Fruit fly (Drosophila melanogaster) whole organism, embryonic: ENCODE data around the gene crq.

Experiments
- Atf-2 ChIP-seq: fragments of 200-800 bp; sonication (Bioruptor generic); optimal IDR thresholded peaks from 2 replicates; lab custom pipeline; 2016; ENCODE audit warnings: missing biosample characterization, missing genetic modification characterization
- Awh ChIP-seq: fragments of 200-800 bp; sonication (Bioruptor generic); IDR thresholded peaks from 2 replicates; pipeline ENCODE4, ENCODE4 v1.3.6; 2022; ENCODE audit warnings: missing biosample characterization, missing genetic modification characterization
- BtbVII ChIP-seq: fragments of 200-800 bp; sonication (Bioruptor generic); optimal IDR thresholded peaks from 3 replicates; lab custom pipeline; 2017; ENCODE audit warnings: missing biosample characterization, mild to moderate bottlenecking, missing genetic modification characterization
- CG10274 ChIP-seq: fragments of 200-800 bp; sonication (Bioruptor generic); optimal IDR thresholded peaks from 3 replicates; lab custom pipeline; 2017; ENCODE audit warnings: missing biosample characterization, mild to moderate bottlenecking, missing genetic modification characterization
- CG10565 ChIP-seq: fragments of 200-800 bp; sonication (Bioruptor generic); optimal IDR thresholded peaks from 3 replicates; lab custom pipeline; 2016; ENCODE audit warnings: missing biosample characterization, mild to moderate bottlenecking, missing genetic modification characterization
- CG11247 ChIP-seq: fragments of 200-800 bp; sonication (Bioruptor generic); IDR thresholded peaks from 2 replicates; pipeline ENCODE4 v1.3.6; 2022; ENCODE audit warnings: missing biosample characterization, missing genetic modification characterization
- CG11560 ChIP-seq: fragments of 200-800 bp; sonication (Bioruptor generic); IDR thresholded peaks from 3 replicates; pipeline ENCODE4 v1.3.6; 2022; ENCODE audit warnings: missing biosample characterization, missing genetic modification characterization
- CG12769 ChIP-seq: fragments of 200-800 bp; sonication (Bioruptor generic); optimal IDR thresholded peaks from 2 replicates; lab custom pipeline; 2019; ENCODE audit warnings: missing biosample characterization, mild to moderate bottlenecking, missing genetic modification characterization, moderate library complexity
- CG17359 ChIP-seq: fragments of 200-800 bp; sonication (Bioruptor generic); optimal IDR thresholded peaks from 3 replicates; lab custom pipeline; 2018; ENCODE audit warnings: missing biosample characterization, mild to moderate bottlenecking, missing genetic modification characterization, moderate library complexity
- CG17361 ChIP-seq: fragments of 200-800 bp; sonication (Bioruptor generic); IDR thresholded peaks from 3 replicates; pipeline ENCODE4 v1.3.6; 2022; ENCODE audit warnings: missing biosample characterization, missing genetic modification characterization
- CG18764 ChIP-seq: fragments of 200-800 bp; sonication (Bioruptor generic); optimal IDR thresholded peaks from 3 replicates; lab custom pipeline; 2016; ENCODE audit warnings: missing biosample characterization, missing genetic modification characterization
- CG2202 ChIP-seq: fragments of 200-800 bp; sonication (Bioruptor generic); optimal IDR thresholded peaks from 2 replicates; lab custom pipeline; 2018; ENCODE audit warnings: missing biosample characterization, mild to moderate bottlenecking, missing genetic modification characterization
- CG2712 ChIP-seq: fragments of 200-800 bp; optimal IDR thresholded peaks from 3 replicates; lab custom pipeline; 2019; ENCODE audit warnings: missing biosample characterization, mild to moderate bottlenecking, missing genetic modification characterization, moderate library complexity
- CG3838 ChIP-seq: fragments of 200-800 bp; sonication (Bioruptor generic); optimal IDR thresholded peaks from 3 replicates; lab custom pipeline; 2016; ENCODE audit warnings: missing biosample characterization, missing genetic modification characterization
- CG7963 ChIP-seq: fragments of 200-800 bp; sonication (Bioruptor generic); IDR thresholded peaks from 3 replicates; pipeline ENCODE4 v1.3.6; 2022; ENCODE audit warnings: missing biosample characterization, missing genetic modification characterization; ENCODE audit not compliant: partially characterized antibody
- CG8478 ChIP-seq: fragments of >200 bp; optimal IDR thresholded peaks from 2 replicates; lab custom pipeline; 2018
- CG8924 ChIP-seq: fragments of 200-800 bp; optimal IDR thresholded peaks from 3 replicates; lab custom pipeline; 2019; ENCODE audit warnings: missing biosample characterization, mild to moderate bottlenecking, missing genetic modification characterization, moderate library complexity
- CTCF ChIP-seq: fragments of 200-800 bp; sonication (Bioruptor generic); optimal IDR thresholded peaks from 2 replicates; lab custom pipeline; 2017; ENCODE audit warnings: missing biosample characterization, mild to moderate bottlenecking, missing genetic modification characterization, moderate library complexity
- CrebB ChIP-seq: fragments of 200-800 bp; sonication (Bioruptor generic); optimal IDR thresholded peaks from 3 replicates; lab custom pipeline; 2018; ENCODE audit warnings: missing biosample characterization, mild to moderate bottlenecking, missing genetic modification characterization
- Doc3 ChIP-seq: fragments of 200-800 bp; sonication (Bioruptor generic); IDR thresholded peaks from 3 replicates; pipeline ENCODE4 v1.3.6; 2022; ENCODE audit warnings: missing biosample characterization, missing genetic modification characterization; ENCODE audit not compliant: partially characterized antibody
- Dref ChIP-seq: fragments of 200-800 bp; sonication (Bioruptor generic); IDR thresholded peaks from 2 replicates; pipeline ENCODE4 v1.3.6; 2022; ENCODE audit warnings: missing biosample characterization, missing genetic modification characterization
- Eip74EF ChIP-seq, 2 experiments: fragments of 200-800 bp in 1 of 2; fragments of >200 bp in 1 of 2; sonication (Bioruptor generic) in 1 of 2; optimal IDR thresholded peaks; 2 replicates each; lab custom pipeline; 2017 to 2019; ENCODE audit warnings: missing biosample characterization in 2 of 2, missing genetic modification characterization in 2 of 2, mild to moderate bottlenecking in 1 of 2, moderate library complexity in 1 of 2
- Fer1 ChIP-seq: fragments of 200-800 bp; sonication (Bioruptor generic); optimal IDR thresholded peaks from 2 replicates; lab custom pipeline; 2017; ENCODE audit warnings: missing biosample characterization, mild to moderate bottlenecking, missing genetic modification characterization
- HHEX ChIP-seq: fragments of 200-800 bp; sonication (Bioruptor generic); optimal IDR thresholded peaks from 3 replicates; lab custom pipeline; 2017; ENCODE audit warnings: missing biosample characterization, mild to moderate bottlenecking, missing genetic modification characterization, missing genetic modification reagents
- HLH3B ChIP-seq: fragments of 200-800 bp; sonication (Bioruptor generic); IDR thresholded peaks from 2 replicates; pipeline ENCODE4 v1.3.6; 2022; ENCODE audit warnings: missing biosample characterization, missing genetic modification characterization
- Mes4 ChIP-seq: fragments of 200-800 bp; sonication (Bioruptor generic); optimal IDR thresholded peaks from 2 replicates; lab custom pipeline; 2016; ENCODE audit warnings: missing biosample characterization, missing genetic modification characterization
- NK7.1 ChIP-seq: fragments of 200-800 bp; sonication (Bioruptor generic); optimal IDR thresholded peaks from 3 replicates; lab custom pipeline; 2016; ENCODE audit warnings: missing biosample characterization, missing genetic modification characterization
- Sox102F ChIP-seq: fragments of 200-800 bp; sonication (Bioruptor generic); optimal IDR thresholded peaks from 2 replicates; lab custom pipeline; 2018; ENCODE audit warnings: missing biosample characterization, mild to moderate bottlenecking, missing genetic modification characterization, moderate library complexity
- ash1 ChIP-seq: fragments of 200-800 bp; sonication (Bioruptor generic); optimal IDR thresholded peaks from 2 replicates; lab custom pipeline; 2018; ENCODE audit warnings: missing biosample characterization, mild to moderate bottlenecking, missing genetic modification characterization
- bab2 ChIP-seq: fragments of 200-800 bp; sonication (Bioruptor generic); optimal IDR thresholded peaks from 2 replicates; lab custom pipeline; 2016; ENCODE audit warnings: missing biosample characterization, missing genetic modification characterization
- dmrt99B ChIP-seq: fragments of 200-800 bp; sonication (Bioruptor generic); optimal IDR thresholded peaks from 2 replicates; lab custom pipeline; 2018; ENCODE audit warnings: missing biosample characterization, mild to moderate bottlenecking, missing genetic modification characterization, moderate library complexity
- gcm2 ChIP-seq: fragments of 200-800 bp; sonication (Bioruptor generic); optimal IDR thresholded peaks from 2 replicates; lab custom pipeline; 2016; ENCODE audit warnings: missing biosample characterization, missing genetic modification characterization
- grau ChIP-seq: fragments of 200-800 bp; optimal IDR thresholded peaks from 3 replicates; lab custom pipeline; 2019; ENCODE audit warnings: missing biosample characterization, mild to moderate bottlenecking, missing genetic modification characterization, moderate library complexity
- gsb-n ChIP-seq: fragments of 200-800 bp; sonication (Bioruptor generic); optimal IDR thresholded peaks from 3 replicates; lab custom pipeline; 2018; ENCODE audit warnings: missing biosample characterization, mild to moderate bottlenecking, missing genetic modification characterization
- jigr1 ChIP-seq: fragments of 200-800 bp; sonication (Bioruptor generic); IDR thresholded peaks from 3 replicates; pipeline ENCODE4 v1.3.6; 2022; ENCODE audit warnings: missing biosample characterization, missing genetic modification characterization
- jing ChIP-seq: fragments of 200-800 bp; sonication (Bioruptor generic); optimal IDR thresholded peaks from 2 replicates; lab custom pipeline; 2018; ENCODE audit warnings: missing biosample characterization, mild to moderate bottlenecking, missing genetic modification characterization
- lola ChIP-seq, 3 experiments: fragments of >200 bp in 2 of 3; fragments of 200-800 bp in 1 of 3; sonication (Bioruptor generic) in 1 of 3; optimal IDR thresholded peaks; 2 replicates each; lab custom pipeline; 2017 to 2019; ENCODE audit warnings: missing biosample characterization in 3 of 3, missing genetic modification characterization in 3 of 3, mild to moderate bottlenecking in 1 of 3, moderate library complexity in 1 of 3
- luna ChIP-seq: fragments of 200-800 bp; sonication (Bioruptor generic); optimal IDR thresholded peaks from 2 replicates; lab custom pipeline; 2016; ENCODE audit warnings: missing biosample characterization, missing genetic modification characterization
- maf-S ChIP-seq: fragments of 200-800 bp; sonication (Bioruptor generic); optimal IDR thresholded peaks from 2 replicates; lab custom pipeline; 2016; ENCODE audit warnings: missing biosample characterization, missing genetic modification characterization
- mam ChIP-seq: fragments of 200-800 bp; sonication (Bioruptor generic); optimal IDR thresholded peaks from 3 replicates; lab custom pipeline; 2016; ENCODE audit warnings: missing biosample characterization, missing genetic modification characterization
- onecut ChIP-seq: fragments of 200-800 bp; sonication (Bioruptor generic); IDR thresholded peaks from 2 replicates; pipeline ENCODE4 v1.3.6; 2022; ENCODE audit warnings: missing biosample characterization, missing genetic modification characterization
- prd ChIP-seq, 3 experiments: fragments of >200 bp in 2 of 3; fragments of 200-800 bp in 1 of 3; sonication (Bioruptor generic) in 1 of 3; optimal IDR thresholded peaks in 2 of 3; IDR thresholded peaks in 1 of 3; 2 replicates in 2 of 3; 3 replicates in 1 of 3; pipeline versions ENCODE4 v1.3.6 to Lab custom; 2017 to 2022; ENCODE audit warnings: missing biosample characterization in 1 of 3, missing genetic modification characterization in 1 of 3
- ranshi ChIP-seq: fragments of 200-800 bp; sonication (Bioruptor generic); IDR thresholded peaks from 2 replicates; pipeline ENCODE4 v1.3.6; 2022; ENCODE audit warnings: missing biosample characterization, missing genetic modification characterization
- sima ChIP-seq: fragments of 200-800 bp; sonication (Bioruptor generic); optimal IDR thresholded peaks from 2 replicates; lab custom pipeline; 2016; ENCODE audit warnings: missing biosample characterization, missing genetic modification characterization
- sisA ChIP-seq: fragments of 200-800 bp; sonication (Bioruptor generic); IDR thresholded peaks from 2 replicates; pipeline ENCODE4 v1.3.6; 2022; ENCODE audit warnings: missing biosample characterization, missing genetic modification characterization
- ssp ChIP-seq: fragments of 200-800 bp; sonication (Bioruptor generic); IDR thresholded peaks from 2 replicates; pipeline ENCODE4 v1.3.6; 2022; ENCODE audit warnings: missing biosample characterization, missing genetic modification characterization
- tll ChIP-seq, 2 experiments: fragments of 200-800 bp in 1 of 2; fragments of >200 bp in 1 of 2; sonication (Bioruptor generic) in 1 of 2; optimal IDR thresholded peaks; 2 replicates each; lab custom pipeline; 2017 to 2019; ENCODE audit warnings: missing biosample characterization in 2 of 2, missing genetic modification characterization in 2 of 2, mild to moderate bottlenecking in 1 of 2, moderate library complexity in 1 of 2
- tup ChIP-seq: fragments of 200-800 bp; sonication (Bioruptor generic); optimal IDR thresholded peaks from 2 replicates; lab custom pipeline; 2016; ENCODE audit warnings: missing biosample characterization, mild to moderate bottlenecking, missing genetic modification characterization, moderate library complexity
- vnd ChIP-seq: fragments of 200-800 bp; sonication (Bioruptor generic); IDR thresholded peaks from 3 replicates; pipeline ENCODE4 v1.3.6; 2022; ENCODE audit warnings: missing biosample characterization, missing genetic modification characterization; ENCODE audit not compliant: partially characterized antibody
- yki ChIP-seq: fragments of >200 bp; optimal IDR thresholded peaks from 3 replicates; lab custom pipeline; 2018

The crq gene

DNA sequence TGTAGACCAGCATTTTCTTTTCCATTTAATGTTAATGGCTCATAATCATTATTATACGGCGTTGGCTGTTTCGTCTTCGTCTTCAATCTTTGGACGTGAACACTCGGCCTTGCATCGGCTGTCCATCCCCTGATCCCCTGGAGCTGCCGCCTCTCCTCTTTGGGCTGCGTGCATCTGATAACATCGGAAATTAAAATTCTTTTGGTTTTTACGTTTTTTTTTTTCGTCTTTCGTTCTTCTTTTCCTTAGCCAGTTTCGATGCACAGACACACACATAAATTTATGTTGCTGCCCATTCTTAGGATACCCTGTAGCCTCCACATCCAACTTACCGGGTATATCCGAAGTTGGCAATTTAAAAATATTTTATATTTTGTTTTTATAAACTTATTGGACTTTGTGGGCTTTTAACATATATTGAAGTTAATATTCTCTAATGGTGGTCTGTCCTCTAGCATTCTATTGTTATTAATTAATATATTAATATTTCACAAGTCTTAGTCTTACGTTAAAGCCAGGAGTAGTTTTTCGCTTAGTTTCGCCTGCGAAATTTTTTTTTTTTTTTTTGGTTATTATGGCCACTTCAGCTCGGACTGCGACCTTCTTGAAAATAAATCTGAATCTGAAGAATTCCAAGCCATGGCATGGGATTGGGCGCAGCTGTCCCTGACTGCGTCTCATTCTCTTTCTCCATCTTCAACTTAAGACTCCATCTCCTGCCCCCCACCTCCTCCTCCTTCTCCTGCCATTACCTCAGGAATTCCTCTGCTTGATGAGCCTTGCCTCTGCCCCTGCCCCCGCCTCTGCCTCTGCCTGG is 12.0 kb downstream of the crq start (continued):
- TF ChIP-seq gcm2 (no peak), sisA (GFP tag; lab: Robert Waterston, UW) (no peak), HHEX (GFP tag; lab: Kevin White, UChicago) (no peak), Dref (GFP tag; lab: Robert Waterston, UW) (no peak), luna (GFP tag; lab: Kevin White, UChicago) (no peak), ash1 (GFP tag; lab: Kevin White, UChicago) (no peak), BtbVII (GFP tag; lab: Kevin White, UChicago) (no peak), gsb-n (tag; lab: Kevin White, UChicago) (peak; percentile 59), CG2712 (peak; percentile 88), tll (GFP tag; optimal IDR thresholded peaks at IDR 0.05; lab: Kevin White, UChicago) (no peak), vnd (GFP tag; lab: Robert Waterston, UW) (no peak), CG11247 (GFP tag; lab: Robert Waterston, UW) (no peak), CG10565 (GFP tag; lab: Kevin White, UChicago) (no peak), ssp (GFP tag; lab: Robert Waterston, UW) (no peak), Sox102F (GFP tag; lab: Kevin White, UChicago) (peak; percentile 12), CG11560 (tag; lab: Robert Waterston, UW) (no peak), maf-S (GFP tag; lab: Kevin White, UChicago) (no peak), Atf-2 (GFP tag; lab: Kevin White, UChicago) (no peak), dmrt99B (tag; lab: Kevin White, UChicago) (no peak), CTCF (GFP tag; lab: Kevin White, UChicago) (no peak), lola (GFP tag; optimal IDR thresholded peaks at IDR 0.05; lab: Kevin White, UChicago) (peak in 1 of 3 experiments; percentile 95), HLH3B (GFP tag; lab: Robert Waterston, UW) (no peak), CG3838 (no peak), NK7.1 (GFP tag; lab: Kevin White, UChicago) (no peak), yki (lab: Kevin White, UChicago) (no peak), Awh (GFP tag; lab: Robert Waterston, UW) (no peak), tup (GFP tag; lab: Kevin White, UChicago) (no peak), CG8924 (tag; lab: Kevin White, UChicago) (peak; percentile 67), Fer1 (GFP tag; lab: Kevin White, UChicago) (no peak), Mes4 (GFP tag; lab: Kevin White, UChicago) (no peak), grau (tag; lab: Kevin White, UChicago) (peak; percentile 58), bab2 (GFP tag; lab: Kevin White, UChicago) (no peak), CG17359 (tag; lab: Kevin White, UChicago) (peak; percentile 3), Doc3 (GFP tag; lab: Robert Waterston, UW) (no peak), Eip74EF (GFP tag; optimal IDR thresholded peaks at IDR 0.05; lab: Kevin White, UChicago) (no peak), mam (GFP tag; lab: Kevin White, UChicago) (no peak), CrebB (tag; lab: Kevin White, UChicago) (no peak), jigr1 (GFP tag; lab: Robert Waterston, UW) (0 out of 3 replicates have a peak, but pooled peaks have one; percentile 11), sima (GFP tag; lab: Kevin White, UChicago) (no peak), CG2202 (tag; lab: Kevin White, UChicago) (peak; percentile 58), CG12769 (tag; lab: Kevin White, UChicago) (no peak), ranshi (GFP tag; lab: Robert Waterston, UW) (peak; percentile 24; the same call in 1 of the 2 replicates), prd (optimal IDR thresholded peaks at IDR 0.05; lab: Kevin White, UChicago) (no peak), prd (GFP tag; IDR thresholded peaks at IDR 0.05; lab: Robert Waterston, UW) (0 out of 3 replicates have a peak, but pooled peaks have one; percentile 40), CG10274 (GFP tag; lab: Kevin White, UChicago) (no peak), CG7963 (GFP tag; lab: Robert Waterston, UW) (no peak), CG18764 (GFP tag; lab: Kevin White, UChicago) (no peak), jing (GFP tag; lab: Kevin White, UChicago) (no peak), CG17361 (GFP tag; lab: Robert Waterston, UW) (peak; percentile 77), onecut (GFP tag; lab: Robert Waterston, UW) (no peak), CG8478 (no peak)
